Fruit fly (Drosophila melanogaster) whole organism, embryonic: ENCODE measurements around the gene CG6785.

Source experiments
- Atf-2 ChIP-seq: fragments of 200-800 bp; sonication (Bioruptor generic); optimal IDR thresholded peaks from 2 replicates; lab custom pipeline; 2016; ENCODE audit warnings: missing biosample characterization, missing genetic modification characterization
- Bdp1 ChIP-seq: fragments of 200-800 bp; sonication (Bioruptor generic); optimal IDR thresholded peaks from 3 replicates; lab custom pipeline; 2016; ENCODE audit warnings: missing biosample characterization, missing genetic modification characterization
- BtbVII ChIP-seq: fragments of 200-800 bp; sonication (Bioruptor generic); optimal IDR thresholded peaks from 3 replicates; lab custom pipeline; 2017; ENCODE audit warnings: missing biosample characterization, mild to moderate bottlenecking, missing genetic modification characterization
- CG11696 ChIP-seq: fragments of 200-800 bp; sonication (Bioruptor generic); IDR thresholded peaks from 2 replicates; pipeline ENCODE4 v1.3.6; 2022; ENCODE audit warnings: missing biosample characterization, missing genetic modification characterization
- CG12155 ChIP-seq: fragments of 200-800 bp; sonication (Bioruptor generic); optimal IDR thresholded peaks from 3 replicates; lab custom pipeline; 2016; ENCODE audit warnings: missing biosample characterization, missing genetic modification characterization
- CG15269 ChIP-seq: fragments of 200-800 bp; sonication (Bioruptor generic); optimal IDR thresholded peaks from 2 replicates; lab custom pipeline; 2018; ENCODE audit warnings: missing biosample characterization, mild to moderate bottlenecking, missing genetic modification characterization, moderate library complexity
- CG43689 ChIP-seq: fragments of 200-800 bp; sonication (Bioruptor generic); IDR thresholded peaks from 2 replicates; pipeline ENCODE4 v1.3.6; 2022; ENCODE audit warnings: missing biosample characterization, missing genetic modification characterization
- CG4730 ChIP-seq: fragments of 200-800 bp; sonication (Bioruptor generic); IDR thresholded peaks from 2 replicates; pipeline ENCODE4 v1.3.6; 2022; ENCODE audit warnings: missing biosample characterization, missing genetic modification characterization
- CG6175 ChIP-seq: fragments of 200-800 bp; sonication (Bioruptor generic); IDR thresholded peaks from 3 replicates; pipeline ENCODE4 v1.3.6; 2022; ENCODE audit warnings: missing biosample characterization, missing genetic modification characterization
- CG6254 ChIP-seq: fragments of 200-800 bp; sonication (Bioruptor generic); optimal IDR thresholded peaks from 3 replicates; lab custom pipeline; 2017; ENCODE audit warnings: mild to moderate bottlenecking, missing biosample characterization, missing genetic modification reagents, missing genetic modification characterization
- CG7357 ChIP-seq: fragments of 200-800 bp; sonication (Bioruptor generic); IDR thresholded peaks from 3 replicates; pipeline ENCODE4 v1.3.6; 2022; ENCODE audit warnings: missing biosample characterization, missing genetic modification characterization
- CG7987 ChIP-seq: fragments of 200-800 bp; sonication (Bioruptor generic); optimal IDR thresholded peaks from 2 replicates; lab custom pipeline; 2018; ENCODE audit warnings: missing biosample characterization, mild to moderate bottlenecking, missing genetic modification characterization, moderate library complexity
- CG8359 ChIP-seq: fragments of 200-800 bp; sonication (Bioruptor generic); optimal IDR thresholded peaks from 2 replicates; lab custom pipeline; 2017; ENCODE audit warnings: missing biosample characterization, mild to moderate bottlenecking, missing genetic modification characterization, borderline replicate concordance
- CG9932 ChIP-seq: fragments of 200-800 bp; sonication (Bioruptor generic); IDR thresholded peaks from 2 replicates; pipeline ENCODE4 v1.3.6; 2022; ENCODE audit warnings: missing biosample characterization, missing genetic modification characterization
- CrebB ChIP-seq: fragments of 200-800 bp; sonication (Bioruptor generic); optimal IDR thresholded peaks from 3 replicates; lab custom pipeline; 2018; ENCODE audit warnings: missing biosample characterization, mild to moderate bottlenecking, missing genetic modification characterization
- D19B ChIP-seq: fragments of 200-800 bp; sonication (Bioruptor generic); optimal IDR thresholded peaks from 2 replicates; lab custom pipeline; 2017; ENCODE audit warnings: missing biosample characterization, mild to moderate bottlenecking, missing genetic modification characterization
- Dip2 ChIP-seq: fragments of 200-800 bp; sonication (Bioruptor generic); IDR thresholded peaks from 2 replicates; pipeline ENCODE4 v1.3.6; 2022; ENCODE audit warnings: missing biosample characterization, missing genetic modification characterization
- Dref ChIP-seq: fragments of 200-800 bp; sonication (Bioruptor generic); IDR thresholded peaks from 2 replicates; pipeline ENCODE4 v1.3.6; 2022; ENCODE audit warnings: missing biosample characterization, missing genetic modification characterization
- Ets97D ChIP-seq: fragments of 200-800 bp; sonication (Bioruptor generic); optimal IDR thresholded peaks from 3 replicates; lab custom pipeline; 2016; ENCODE audit warnings: missing biosample characterization, missing genetic modification characterization
- GATAe ChIP-seq: fragments of 200-800 bp; sonication (Bioruptor generic); conservative IDR thresholded peaks from 2 replicates; pipeline ENCODE4 v1.3.6; 2022; ENCODE audit warnings: missing biosample characterization, missing genetic modification characterization
- Gug ChIP-seq: fragments of 200-800 bp; sonication (Bioruptor generic); IDR thresholded peaks from 4 replicates; pipeline ENCODE4 v1.3.6; 2022; ENCODE audit warnings: missing biosample characterization, missing genetic modification characterization
- H15 ChIP-seq: fragments of 200-800 bp; sonication (Bioruptor generic); IDR thresholded peaks from 3 replicates; pipeline ENCODE4 v1.3.6; 2022; ENCODE audit warnings: missing biosample characterization, missing genetic modification characterization
- Lpt ChIP-seq: fragments of >200 bp; optimal IDR thresholded peaks from 2 replicates; lab custom pipeline; 2018; ENCODE audit warnings: missing biosample characterization, missing genetic modification characterization
- MBD-R2 ChIP-seq: fragments of 200-800 bp; sonication (Bioruptor generic); IDR thresholded peaks from 2 replicates; pipeline ENCODE4 v1.3.6; 2022; ENCODE audit warnings: missing biosample characterization, missing genetic modification characterization
- MESR4 ChIP-seq: fragments of 200-800 bp; sonication (Bioruptor generic); optimal IDR thresholded peaks from 2 replicates; lab custom pipeline; 2018; ENCODE audit warnings: missing biosample characterization, mild to moderate bottlenecking, missing genetic modification characterization, moderate library complexity
- MTF-1 ChIP-seq: fragments of 200-800 bp; sonication (Bioruptor generic); optimal IDR thresholded peaks from 2 replicates; lab custom pipeline; 2018; ENCODE audit warnings: missing biosample characterization, mild to moderate bottlenecking, missing genetic modification characterization, borderline replicate concordance
- NK7.1 ChIP-seq: fragments of 200-800 bp; sonication (Bioruptor generic); optimal IDR thresholded peaks from 3 replicates; lab custom pipeline; 2016; ENCODE audit warnings: missing biosample characterization, missing genetic modification characterization
- NfI ChIP-seq: fragments of 200-800 bp; sonication (Bioruptor generic); optimal IDR thresholded peaks from 3 replicates; lab custom pipeline; 2018; ENCODE audit warnings: missing biosample characterization, mild to moderate bottlenecking, missing genetic modification characterization, moderate library complexity
- Ravus ChIP-seq: fragments of 200-800 bp; sonication (Bioruptor generic); IDR thresholded peaks from 2 replicates; pipeline ENCODE4 v1.3.6; 2022; ENCODE audit warnings: missing biosample characterization, missing genetic modification characterization
- ab ChIP-seq: fragments of 200-800 bp; sonication (Bioruptor generic); optimal IDR thresholded peaks from 2 replicates; lab custom pipeline; 2016; ENCODE audit warnings: missing biosample characterization, missing genetic modification characterization
- az2 ChIP-seq: fragments of 200-800 bp; sonication (Bioruptor generic); optimal IDR thresholded peaks from 3 replicates; lab custom pipeline; 2016; ENCODE audit warnings: missing biosample characterization, missing genetic modification characterization
- bsh ChIP-seq, 2 experiments: fragments of 200-800 bp; sonication (Bioruptor generic); optimal IDR thresholded peaks; 2 replicates each; lab custom pipeline; 2017 to 2018; ENCODE audit warnings: mild to moderate bottlenecking in 2 of 2, missing biosample characterization in 2 of 2, missing genetic modification characterization in 2 of 2, moderate library complexity in 1 of 2
- chm ChIP-seq: fragments of 200-800 bp; sonication (Bioruptor generic); IDR thresholded peaks from 2 replicates; pipeline ENCODE4 v1.3.6; 2022; ENCODE audit warnings: missing biosample characterization, missing genetic modification characterization
- dmrt11E ChIP-seq: fragments of 200-800 bp; sonication (Bioruptor generic); optimal IDR thresholded peaks from 3 replicates; lab custom pipeline; 2018; ENCODE audit warnings: missing biosample characterization, mild to moderate bottlenecking, missing genetic modification characterization, moderate library complexity
- dmrt99B ChIP-seq: fragments of 200-800 bp; sonication (Bioruptor generic); optimal IDR thresholded peaks from 2 replicates; lab custom pipeline; 2018; ENCODE audit warnings: missing biosample characterization, mild to moderate bottlenecking, missing genetic modification characterization, moderate library complexity
- eyg ChIP-seq: fragments of 200-800 bp; sonication (Bioruptor generic); optimal IDR thresholded peaks from 3 replicates; lab custom pipeline; 2016; ENCODE audit warnings: missing biosample characterization, missing genetic modification characterization
- hb ChIP-seq: fragments of 200-800 bp; sonication (Bioruptor generic); IDR thresholded peaks from 3 replicates; pipeline ENCODE4 v1.3.6; 2022; ENCODE audit warnings: missing biosample characterization, missing genetic modification characterization; ENCODE audit not compliant: partially characterized antibody
- hbn ChIP-seq: fragments of 200-800 bp; sonication (Bioruptor generic); IDR thresholded peaks from 2 replicates; pipeline ENCODE4 v1.3.6; 2022; ENCODE audit warnings: missing biosample characterization, missing genetic modification characterization; ENCODE audit not compliant: partially characterized antibody
- hth ChIP-seq: fragments of >200 bp; optimal IDR thresholded peaks from 2 replicates; lab custom pipeline; 2017; ENCODE audit warnings: inconsistent platforms
- jumu ChIP-seq: fragments of 200-800 bp; sonication (Bioruptor generic); optimal IDR thresholded peaks from 3 replicates; lab custom pipeline; 2016; ENCODE audit warnings: missing biosample characterization, missing genetic modification characterization
- lov ChIP-seq, 2 experiments: fragments of 200-800 bp in 1 of 2; fragments of >200 bp in 1 of 2; sonication (Bioruptor generic) in 1 of 2; IDR thresholded peaks in 1 of 2; optimal IDR thresholded peaks in 1 of 2; 2 replicates in 1 of 2; 3 replicates in 1 of 2; pipeline versions ENCODE4 v1.3.6 to Lab custom; 2017 to 2022; ENCODE audit warnings: missing biosample characterization in 1 of 2, missing genetic modification characterization in 1 of 2
- nerfin-2 ChIP-seq: fragments of 200-800 bp; sonication (Bioruptor generic); IDR thresholded peaks from 2 replicates; pipeline ENCODE4 v1.3.6; 2022; ENCODE audit warnings: missing biosample characterization, missing genetic modification characterization; ENCODE audit not compliant: partially characterized antibody
- onecut ChIP-seq: fragments of 200-800 bp; sonication (Bioruptor generic); IDR thresholded peaks from 2 replicates; pipeline ENCODE4 v1.3.6; 2022; ENCODE audit warnings: missing biosample characterization, missing genetic modification characterization
- otp ChIP-seq: fragments of 200-800 bp; sonication (Bioruptor generic); IDR thresholded peaks from 3 replicates; pipeline ENCODE4, ENCODE4 v1.3.6; 2022; ENCODE audit warnings: missing biosample characterization, missing genetic modification characterization
- sima ChIP-seq: fragments of 200-800 bp; sonication (Bioruptor generic); optimal IDR thresholded peaks from 2 replicates; lab custom pipeline; 2016; ENCODE audit warnings: missing biosample characterization, missing genetic modification characterization
- slp2 ChIP-seq: fragments of 200-800 bp; sonication (Bioruptor generic); optimal IDR thresholded peaks from 2 replicates; lab custom pipeline; 2016; ENCODE audit warnings: missing biosample characterization, missing genetic modification characterization
- twi ChIP-seq: fragments of 200-800 bp; optimal IDR thresholded peaks from 2 replicates; lab custom pipeline; 2019; ENCODE audit warnings: missing biosample characterization, mild to moderate bottlenecking, missing genetic modification characterization, moderate library complexity
- z ChIP-seq: fragments of 200-800 bp; sonication (Bioruptor generic); IDR thresholded peaks from 3 replicates; pipeline ENCODE4 v1.3.6; 2022; ENCODE audit warnings: missing biosample characterization, missing genetic modification characterization
- zf30C ChIP-seq: fragments of 200-800 bp; sonication (Bioruptor generic); optimal IDR thresholded peaks from 3 replicates; lab custom pipeline; 2018; ENCODE audit warnings: missing biosample characterization, mild to moderate bottlenecking, missing genetic modification characterization

Gene CG6785

DNA sequence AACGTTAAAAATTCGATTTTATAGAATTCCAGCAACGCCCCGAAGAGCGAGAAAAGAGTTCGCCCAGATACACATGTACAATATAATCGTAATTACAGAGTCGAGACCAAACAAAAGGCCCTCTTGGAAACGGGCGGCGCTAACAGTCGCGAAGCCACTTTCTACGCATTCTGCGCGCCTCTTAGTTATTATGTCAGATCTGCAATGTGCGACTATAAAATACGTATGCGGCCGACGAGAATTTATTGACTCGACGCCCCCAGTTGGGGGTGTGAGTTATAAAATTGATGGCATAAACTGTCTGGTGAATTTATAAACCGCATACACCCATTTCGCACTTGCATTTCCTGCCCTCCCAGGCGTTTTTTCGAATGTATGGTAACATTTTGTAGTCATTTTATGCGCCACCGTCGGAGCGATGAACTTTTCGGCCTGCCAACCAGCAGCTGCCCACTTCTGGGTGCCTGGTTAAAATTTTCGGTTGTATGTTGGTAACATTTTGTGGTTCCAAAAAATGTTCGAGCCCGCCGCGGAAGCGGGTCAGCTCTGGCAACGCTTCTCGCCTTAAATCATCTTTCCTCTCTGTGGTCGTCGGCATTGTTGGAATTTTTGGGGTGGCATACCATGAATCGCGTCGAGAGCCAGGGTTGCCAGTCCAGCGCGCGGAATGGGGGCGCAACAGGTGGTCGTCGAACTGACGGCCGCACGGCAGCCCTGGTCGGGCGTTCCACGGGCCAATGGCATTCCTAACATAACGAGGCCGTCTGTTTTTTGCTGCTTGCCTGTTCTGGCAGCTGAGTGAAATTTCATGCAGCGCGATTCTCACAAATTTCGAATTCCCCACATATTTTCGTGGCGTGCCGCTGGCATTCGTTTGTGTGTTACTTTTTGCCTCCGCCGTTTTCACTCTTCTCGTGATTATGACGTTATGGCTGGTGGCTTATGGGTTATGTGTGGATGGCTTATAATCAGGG is 33.0 kb downstream of the CG6785 start (continued):
- TF ChIP-seq GATAe (GFP tag; lab: Robert Waterston, UW) (no peak), CG4730 (no peak), Ets97D (peak; percentile 76), eyg (GFP tag; lab: Kevin White, UChicago) (peak; percentile 57), jumu (peak; percentile 80), Atf-2 (peak; percentile 57), slp2 (GFP tag; lab: Kevin White, UChicago) (peak; percentile 21), CrebB (tag; lab: Kevin White, UChicago) (peak; percentile 72), nerfin-2 (GFP tag; lab: Robert Waterston, UW) (no peak), Dref (GFP tag; lab: Robert Waterston, UW) (no peak), CG6175 (GFP tag; lab: Robert Waterston, UW) (no peak), twi (tag; lab: Kevin White, UChicago) (peak; percentile 25), NfI (GFP tag; lab: Kevin White, UChicago) (peak; percentile 37), Ravus (GFP tag; lab: Robert Waterston, UW) (no peak), MTF-1 (peak; percentile 86), dmrt11E (tag; lab: Kevin White, UChicago) (no peak), bsh (GFP tag; optimal IDR thresholded peaks at IDR 0.05; lab: Kevin White, UChicago) (peak; percentile 26 to 63), hb (GFP tag; lab: Robert Waterston, UW) (no peak), Bdp1 (GFP tag; lab: Kevin White, UChicago) (peak; percentile 63), az2 (GFP tag; lab: Kevin White, UChicago) (peak; percentile 69), onecut (GFP tag; lab: Robert Waterston, UW) (peak; percentile 84), CG15269 (tag; lab: Kevin White, UChicago) (peak; percentile 62), chm (no peak), MESR4 (GFP tag; lab: Kevin White, UChicago) (peak; percentile 4), hbn (GFP tag; lab: Robert Waterston, UW) (no peak), MBD-R2 (no peak), Lpt (GFP tag; lab: Kevin White, UChicago) (no peak), Dip2 (GFP tag; lab: Robert Waterston, UW) (no peak), CG6254 (GFP tag; lab: Kevin White, UChicago) (peak; percentile 59), BtbVII (GFP tag; lab: Kevin White, UChicago) (peak; percentile 19), H15 (GFP tag; lab: Robert Waterston, UW) (no peak), NK7.1 (GFP tag; lab: Kevin White, UChicago) (peak; percentile 68), ab (peak; percentile 34), hth (lab: Kevin White, UChicago) (no peak), CG11696 (no peak), CG43689 (GFP tag; lab: Robert Waterston, UW) (no peak), lov (optimal IDR thresholded peaks at IDR 0.05; lab: Kevin White, UChicago) (no peak), lov (GFP tag; IDR thresholded peaks at IDR 0.05; lab: Robert Waterston, UW) (no peak), CG9932 (GFP tag; lab: Robert Waterston, UW) (no peak), D19B (peak; percentile 66), Gug (peak; percentile 91), CG8359 (GFP tag; lab: Kevin White, UChicago) (peak; percentile 35), CG7357 (GFP tag; lab: Robert Waterston, UW) (peak; percentile 61; the same call in 2 of the 3 replicates), CG12155 (peak; percentile 70), zf30C (GFP tag; lab: Kevin White, UChicago) (no peak), sima (GFP tag; lab: Kevin White, UChicago) (no peak), dmrt99B (tag; lab: Kevin White, UChicago) (peak; percentile 72), z (no peak), CG7987 (peak; percentile 27), otp (GFP tag; lab: Robert Waterston, UW) (no peak)
